Fruit fly (Drosophila melanogaster) whole organism, embryonic: ENCODE data around the gene HipHop.

Experiments
- Atf6 ChIP-seq: fragments of 200-800 bp; sonication (Bioruptor generic); IDR thresholded peaks from 2 replicates; pipeline ENCODE4 v1.3.6; 2022; ENCODE audit warnings: missing biosample characterization, missing genetic modification characterization
- CG10366 ChIP-seq: fragments of 200-800 bp; sonication (Bioruptor generic); IDR thresholded peaks from 2 replicates; pipeline ENCODE4 v1.3.6; 2022; ENCODE audit warnings: missing biosample characterization, missing genetic modification characterization
- CG10565 ChIP-seq: fragments of 200-800 bp; sonication (Bioruptor generic); optimal IDR thresholded peaks from 3 replicates; lab custom pipeline; 2016; ENCODE audit warnings: missing biosample characterization, mild to moderate bottlenecking, missing genetic modification characterization
- CG10959 ChIP-seq: fragments of 200-800 bp; sonication (Bioruptor generic); IDR thresholded peaks from 2 replicates; pipeline ENCODE4 v1.3.6; 2022; ENCODE audit warnings: missing biosample characterization, missing genetic modification characterization
- CG11247 ChIP-seq: fragments of 200-800 bp; sonication (Bioruptor generic); IDR thresholded peaks from 2 replicates; pipeline ENCODE4 v1.3.6; 2022; ENCODE audit warnings: missing biosample characterization, missing genetic modification characterization
- CG12071 ChIP-seq: fragments of 200-800 bp; sonication (Bioruptor generic); optimal IDR thresholded peaks from 3 replicates; lab custom pipeline; 2018; ENCODE audit warnings: missing biosample characterization, mild to moderate bottlenecking, missing genetic modification characterization
- CG12155 ChIP-seq: fragments of 200-800 bp; sonication (Bioruptor generic); optimal IDR thresholded peaks from 3 replicates; lab custom pipeline; 2016; ENCODE audit warnings: missing biosample characterization, missing genetic modification characterization
- CG13123 ChIP-seq: fragments of 200-800 bp; sonication (Bioruptor generic); optimal IDR thresholded peaks from 2 replicates; lab custom pipeline; 2016; ENCODE audit warnings: missing biosample characterization, missing genetic modification characterization
- CG13775 ChIP-seq: fragments of 200-800 bp; sonication (Bioruptor generic); optimal IDR thresholded peaks from 3 replicates; lab custom pipeline; 2017; ENCODE audit warnings: missing biosample characterization, mild to moderate bottlenecking, missing genetic modification characterization
- CG17359 ChIP-seq: fragments of 200-800 bp; sonication (Bioruptor generic); optimal IDR thresholded peaks from 3 replicates; lab custom pipeline; 2018; ENCODE audit warnings: missing biosample characterization, mild to moderate bottlenecking, missing genetic modification characterization, moderate library complexity
- CG30020 ChIP-seq: fragments of 200-800 bp; optimal IDR thresholded peaks from 2 replicates; lab custom pipeline; 2019; ENCODE audit warnings: missing biosample characterization, mild to moderate bottlenecking, missing genetic modification characterization, moderate library complexity
- CG5953 ChIP-seq: fragments of 200-800 bp; sonication (Bioruptor generic); IDR thresholded peaks from 2 replicates; pipeline ENCODE4 v1.3.6; 2022; ENCODE audit warnings: missing biosample characterization, missing genetic modification characterization
- CG6272 ChIP-seq: fragments of 200-800 bp; sonication (Bioruptor generic); IDR thresholded peaks from 2 replicates; pipeline ENCODE4 v1.3.6; 2022; ENCODE audit warnings: missing biosample characterization, missing genetic modification characterization
- CG7372 ChIP-seq: fragments of 200-800 bp; sonication (Bioruptor generic); IDR thresholded peaks from 2 replicates; pipeline ENCODE4 v1.3.6; 2022; ENCODE audit warnings: missing biosample characterization, missing genetic modification characterization
- CG7839 ChIP-seq: fragments of 200-800 bp; sonication (Bioruptor generic); optimal IDR thresholded peaks from 3 replicates; lab custom pipeline; 2018; ENCODE audit warnings: missing biosample characterization, mild to moderate bottlenecking, missing genetic modification characterization, moderate library complexity
- CG8388 ChIP-seq: fragments of 200-800 bp; sonication (Bioruptor generic); optimal IDR thresholded peaks from 2 replicates; lab custom pipeline; 2019; ENCODE audit warnings: missing biosample characterization, mild to moderate bottlenecking, missing genetic modification characterization, moderate library complexity
- CG9215 ChIP-seq: fragments of 200-800 bp; sonication (Bioruptor generic); IDR thresholded peaks from 2 replicates; pipeline ENCODE4 v1.3.6; 2022; ENCODE audit warnings: missing biosample characterization, missing genetic modification characterization
- Fer1 ChIP-seq: fragments of 200-800 bp; sonication (Bioruptor generic); optimal IDR thresholded peaks from 2 replicates; lab custom pipeline; 2017; ENCODE audit warnings: missing biosample characterization, mild to moderate bottlenecking, missing genetic modification characterization
- H2.0 ChIP-seq: fragments of 200-800 bp; sonication (Bioruptor generic); IDR thresholded peaks from 2 replicates; pipeline ENCODE4 v1.3.6; 2022; ENCODE audit warnings: missing biosample characterization, missing genetic modification characterization
- HLH4C ChIP-seq: fragments of 200-800 bp; sonication (Bioruptor generic); IDR thresholded peaks from 3 replicates; pipeline ENCODE4 v1.3.6; 2022; ENCODE audit warnings: missing biosample characterization, missing genetic modification characterization; ENCODE audit not compliant: partially characterized antibody
- Hr3 ChIP-seq: fragments of 200-800 bp; sonication (Bioruptor generic); optimal IDR thresholded peaks from 3 replicates; lab custom pipeline; 2016; ENCODE audit warnings: missing biosample characterization, missing genetic modification characterization
- MBD-R2 ChIP-seq: fragments of 200-800 bp; sonication (Bioruptor generic); IDR thresholded peaks from 2 replicates; pipeline ENCODE4 v1.3.6; 2022; ENCODE audit warnings: missing biosample characterization, missing genetic modification characterization
- MESR4 ChIP-seq: fragments of 200-800 bp; sonication (Bioruptor generic); optimal IDR thresholded peaks from 2 replicates; lab custom pipeline; 2018; ENCODE audit warnings: missing biosample characterization, mild to moderate bottlenecking, missing genetic modification characterization, moderate library complexity
- Meics ChIP-seq: fragments of 200-800 bp; sonication (Bioruptor generic); optimal IDR thresholded peaks from 2 replicates; lab custom pipeline; 2017; ENCODE audit warnings: missing biosample characterization, mild to moderate bottlenecking, missing genetic modification characterization
- Usf ChIP-seq: fragments of 200-800 bp; sonication (Bioruptor generic); optimal IDR thresholded peaks from 2 replicates; lab custom pipeline; 2017; ENCODE audit warnings: missing genotype, missing biosample characterization, missing genetic modification characterization
- YL-1 ChIP-seq: fragments of 200-800 bp; sonication (Bioruptor generic); optimal IDR thresholded peaks from 3 replicates; lab custom pipeline; 2017; ENCODE audit warnings: missing biosample characterization, mild to moderate bottlenecking, missing genetic modification characterization
- ato ChIP-seq: fragments of 200-800 bp; sonication (Bioruptor generic); IDR thresholded peaks from 2 replicates; pipeline ENCODE4 v1.3.6; 2022; ENCODE audit warnings: missing biosample characterization, missing genetic modification characterization; ENCODE audit not compliant: partially characterized antibody
- bowl ChIP-seq: fragments of 200-800 bp; sonication (Bioruptor generic); IDR thresholded peaks from 2 replicates; pipeline ENCODE4 v1.3.6; 2022; ENCODE audit warnings: missing biosample characterization, missing genetic modification characterization
- caup ChIP-seq: fragments of 200-800 bp; sonication (Bioruptor generic); optimal IDR thresholded peaks from 3 replicates; lab custom pipeline; 2017; ENCODE audit warnings: missing biosample characterization, mild to moderate bottlenecking, missing genetic modification characterization, moderate library complexity; ENCODE audit not compliant: severe bottlenecking
- chif ChIP-seq, 2 experiments: fragments of 200-800 bp; sonication (Bioruptor generic); optimal IDR thresholded peaks; 3 replicates each; lab custom pipeline; 2016; ENCODE audit warnings: missing biosample characterization in 2 of 2, missing genetic modification characterization in 2 of 2
- dm ChIP-seq: fragments of 200-800 bp; sonication (Bioruptor generic); optimal IDR thresholded peaks from 3 replicates; lab custom pipeline; 2016; ENCODE audit warnings: missing biosample characterization, missing genetic modification characterization
- exex ChIP-seq: fragments of 200-800 bp; sonication (Bioruptor generic); optimal IDR thresholded peaks from 4 replicates; lab custom pipeline; 2018; ENCODE audit warnings: missing biosample characterization, mild to moderate bottlenecking, missing genetic modification characterization, moderate library complexity
- grau ChIP-seq: fragments of 200-800 bp; optimal IDR thresholded peaks from 3 replicates; lab custom pipeline; 2019; ENCODE audit warnings: missing biosample characterization, mild to moderate bottlenecking, missing genetic modification characterization, moderate library complexity
- h ChIP-seq: fragments of >200 bp; optimal IDR thresholded peaks from 2 replicates; lab custom pipeline; 2017
- jing ChIP-seq: fragments of 200-800 bp; sonication (Bioruptor generic); optimal IDR thresholded peaks from 2 replicates; lab custom pipeline; 2018; ENCODE audit warnings: missing biosample characterization, mild to moderate bottlenecking, missing genetic modification characterization
- kah ChIP-seq: fragments of 200-800 bp; sonication (Bioruptor generic); optimal IDR thresholded peaks from 2 replicates; lab custom pipeline; 2018; ENCODE audit warnings: missing biosample characterization, mild to moderate bottlenecking, missing genetic modification characterization
- nerfin-1 ChIP-seq: fragments of 200-800 bp; sonication (Bioruptor generic); optimal IDR thresholded peaks from 3 replicates; lab custom pipeline; 2019; ENCODE audit warnings: missing biosample characterization, mild to moderate bottlenecking, missing genetic modification characterization, moderate library complexity
- nerfin-2 ChIP-seq: fragments of 200-800 bp; sonication (Bioruptor generic); IDR thresholded peaks from 2 replicates; pipeline ENCODE4 v1.3.6; 2022; ENCODE audit warnings: missing biosample characterization, missing genetic modification characterization; ENCODE audit not compliant: partially characterized antibody
- nmo ChIP-seq: fragments of 200-800 bp; sonication (Bioruptor generic); optimal IDR thresholded peaks from 2 replicates; lab custom pipeline; 2018; ENCODE audit warnings: missing biosample characterization, mild to moderate bottlenecking, missing genetic modification characterization, moderate library complexity
- onecut ChIP-seq: fragments of 200-800 bp; sonication (Bioruptor generic); IDR thresholded peaks from 2 replicates; pipeline ENCODE4 v1.3.6; 2022; ENCODE audit warnings: missing biosample characterization, missing genetic modification characterization
- otp ChIP-seq: fragments of 200-800 bp; sonication (Bioruptor generic); IDR thresholded peaks from 3 replicates; pipeline ENCODE4, ENCODE4 v1.3.6; 2022; ENCODE audit warnings: missing biosample characterization, missing genetic modification characterization
- pita ChIP-seq: fragments of 200-800 bp; sonication (Bioruptor generic); optimal IDR thresholded peaks from 2 replicates; lab custom pipeline; 2017; ENCODE audit warnings: missing biosample characterization, mild to moderate bottlenecking, missing genetic modification characterization
- prd ChIP-seq, 3 experiments: fragments of >200 bp in 2 of 3; fragments of 200-800 bp in 1 of 3; sonication (Bioruptor generic) in 1 of 3; optimal IDR thresholded peaks in 2 of 3; IDR thresholded peaks in 1 of 3; 2 replicates in 2 of 3; 3 replicates in 1 of 3; pipeline versions ENCODE4 v1.3.6 to Lab custom; 2017 to 2022; ENCODE audit warnings: missing biosample characterization in 1 of 3, missing genetic modification characterization in 1 of 3
- run ChIP-seq: fragments of 200-800 bp; sonication (Bioruptor generic); optimal IDR thresholded peaks from 3 replicates; lab custom pipeline; 2018; ENCODE audit warnings: missing biosample characterization, mild to moderate bottlenecking, missing genetic modification characterization
- sisA ChIP-seq: fragments of 200-800 bp; sonication (Bioruptor generic); IDR thresholded peaks from 2 replicates; pipeline ENCODE4 v1.3.6; 2022; ENCODE audit warnings: missing biosample characterization, missing genetic modification characterization
- tgo ChIP-seq: fragments of 200-800 bp; sonication (Bioruptor generic); IDR thresholded peaks from 3 replicates; pipeline ENCODE4 v1.3.6; 2022; ENCODE audit warnings: missing biosample characterization, missing genetic modification characterization
- tna ChIP-seq: fragments of 200-800 bp; sonication (Bioruptor generic); IDR thresholded peaks from 2 replicates; pipeline ENCODE4 v1.3.6; 2022; ENCODE audit warnings: missing biosample characterization, missing genetic modification characterization; ENCODE audit not compliant: partially characterized antibody
- wor ChIP-seq: fragments of 200-800 bp; sonication (Bioruptor generic); IDR thresholded peaks from 2 replicates; pipeline ENCODE4 v1.3.6; 2022; ENCODE audit warnings: missing biosample characterization, missing genetic modification characterization
- z ChIP-seq: fragments of 200-800 bp; sonication (Bioruptor generic); IDR thresholded peaks from 3 replicates; pipeline ENCODE4 v1.3.6; 2022; ENCODE audit warnings: missing biosample characterization, missing genetic modification characterization

HipHop gene

DNA sequence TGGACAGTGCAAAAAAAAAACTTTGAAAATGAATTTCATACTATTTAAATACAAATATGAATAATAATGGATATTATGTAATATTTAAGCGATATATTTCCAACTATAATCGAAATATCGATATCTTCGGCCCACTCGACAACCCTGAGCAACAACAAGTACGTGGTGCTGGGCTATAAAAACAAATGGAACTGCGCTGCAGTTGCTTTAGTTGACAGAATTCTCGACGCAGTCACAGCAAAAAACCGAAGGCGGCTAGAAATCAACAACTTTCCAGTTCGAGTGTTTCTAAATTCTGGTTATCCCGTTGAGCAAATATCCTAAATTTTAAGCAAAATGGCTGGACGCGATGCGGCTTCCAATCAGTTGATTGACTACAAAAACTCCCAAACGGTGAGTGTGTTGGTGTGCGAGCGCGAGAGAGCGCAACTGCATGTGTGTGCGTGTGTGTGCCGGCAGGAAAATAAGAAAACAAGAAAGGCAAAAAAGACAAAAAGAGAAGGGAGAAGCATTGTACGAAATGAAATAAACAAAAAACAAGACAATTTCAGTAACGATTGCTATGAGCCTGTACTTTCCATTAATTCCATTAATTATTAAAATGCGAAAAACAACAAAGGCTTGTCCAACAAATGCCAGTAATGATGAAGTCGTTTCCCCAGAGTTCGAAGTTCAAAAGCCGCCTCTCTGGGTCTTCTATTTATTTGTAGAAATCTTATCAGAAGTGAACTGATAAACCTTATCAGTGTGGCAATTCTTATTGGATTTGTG is 1.7 kb downstream of the HipHop start, which contains the start of gene Cat (continued):
- TF ChIP-seq Meics (GFP tag; lab: Kevin White, UChicago) (peak; percentile 57), CG12155 (GFP tag; lab: Kevin White, UChicago) (no peak), CG17359 (tag; lab: Kevin White, UChicago) (no peak), CG8388 (no peak), caup (GFP tag; lab: Kevin White, UChicago) (no peak), CG10565 (GFP tag; lab: Kevin White, UChicago) (no peak), run (tag; lab: Kevin White, UChicago) (no peak), pita (GFP tag; lab: Kevin White, UChicago) (no peak), YL-1 (GFP tag; lab: Kevin White, UChicago) (peak; percentile 72), onecut (GFP tag; lab: Robert Waterston, UW) (peak; percentile 18; the same call in 1 of the 2 replicates), Fer1 (GFP tag; lab: Kevin White, UChicago) (peak; percentile 48), nerfin-2 (peak; percentile 78; the same call in 1 of the 2 replicates), sisA (GFP tag; lab: Robert Waterston, UW) (no peak), CG13775 (GFP tag; lab: Kevin White, UChicago) (no peak), CG6272 (no peak), CG11247 (no peak), Usf (GFP tag; lab: Kevin White, UChicago) (no peak), tgo (GFP tag; lab: Robert Waterston, UW) (no peak), CG7372 (GFP tag; lab: Robert Waterston, UW) (no peak), CG10959 (GFP tag; lab: Robert Waterston, UW) (no peak), CG12071 (GFP tag; lab: Kevin White, UChicago) (no peak), h (lab: Kevin White, UChicago) (no peak), wor (GFP tag; lab: Robert Waterston, UW) (no peak), CG13123 (GFP tag; lab: Kevin White, UChicago) (no peak), chif (GFP tag; optimal IDR thresholded peaks at IDR 0.05; lab: Kevin White, UChicago) (peak in 1 of 2 experiments; percentile 16), MBD-R2 (GFP tag; lab: Robert Waterston, UW) (peak; percentile 52), CG7839 (peak; percentile 32), CG30020 (tag; lab: Kevin White, UChicago) (peak; percentile 35), exex (tag; lab: Kevin White, UChicago) (peak; percentile 32), Atf6 (no peak), nmo (GFP tag; lab: Kevin White, UChicago) (peak; percentile 45), CG5953 (GFP tag; lab: Robert Waterston, UW) (no peak), tna (GFP tag; lab: Robert Waterston, UW) (peak; percentile 60; the same call in 1 of the 2 replicates), dm (GFP tag; lab: Kevin White, UChicago) (no peak), CG10366 (GFP tag; lab: Robert Waterston, UW) (no peak), prd (optimal IDR thresholded peaks at IDR 0.05; lab: Kevin White, UChicago) (no peak), prd (GFP tag; IDR thresholded peaks at IDR 0.05; lab: Robert Waterston, UW) (no peak), otp (GFP tag; lab: Robert Waterston, UW) (no peak), bowl (no peak), Hr3 (GFP tag; lab: Kevin White, UChicago) (peak; percentile 17), H2.0 (GFP tag; lab: Robert Waterston, UW) (no peak), HLH4C (GFP tag; lab: Robert Waterston, UW) (peak; percentile 79), grau (tag; lab: Kevin White, UChicago) (peak; percentile 46), z (GFP tag; lab: Robert Waterston, UW) (no peak), CG9215 (GFP tag; lab: Robert Waterston, UW) (no peak), ato (GFP tag; lab: Robert Waterston, UW) (peak; percentile 32; the same call in 1 of the 2 replicates), nerfin-1 (tag; lab: Kevin White, UChicago) (peak; percentile 32), jing (GFP tag; lab: Kevin White, UChicago) (no peak), kah (GFP tag; lab: Kevin White, UChicago) (peak; percentile 17), MESR4 (GFP tag; lab: Kevin White, UChicago) (peak; percentile 75)
